Fruit fly (Drosophila melanogaster) Kc167 (cell line): ENCODE results near the gene Gr22b.

ENCODE experiments used
- Myc ChIP-seq: fragments of >200 bp; optimal IDR thresholded peaks from 2 replicates; lab custom pipeline; 2017; ENCODE audit warnings: missing external identifiers
- Sin3A ChIP-seq: fragments of >200 bp; optimal IDR thresholded peaks from 2 replicates; lab custom pipeline; 2018; ENCODE audit warnings: missing external identifiers
- h ChIP-seq: fragments of >200 bp; optimal IDR thresholded peaks from 3 replicates; lab custom pipeline; 2018; ENCODE audit warnings: missing external identifiers
- insv ChIP-seq: fragments of >200 bp; optimal IDR thresholded peaks from 3 replicates; lab custom pipeline; 2018; ENCODE audit warnings: missing external identifiers
- psq ChIP-seq: fragments of >200 bp; optimal IDR thresholded peaks from 2 replicates; lab custom pipeline; 2017; ENCODE audit warnings: missing external identifiers
- ttk ChIP-seq: sonication (Bioruptor generic); optimal IDR thresholded peaks from 2 replicates; lab custom pipeline; 2017; ENCODE audit warnings: missing external identifiers

Gr22b gene

dm6 chr2L:1783762-1784161 is 9.3 kb downstream of the Gr22b start, which contains the start of gene Gr22e:
Gr22e (plus strand) TSS chr2L:1784062.
- TF ChIP-seq h (lab: Kevin White, UChicago) = no peak

DNA sequence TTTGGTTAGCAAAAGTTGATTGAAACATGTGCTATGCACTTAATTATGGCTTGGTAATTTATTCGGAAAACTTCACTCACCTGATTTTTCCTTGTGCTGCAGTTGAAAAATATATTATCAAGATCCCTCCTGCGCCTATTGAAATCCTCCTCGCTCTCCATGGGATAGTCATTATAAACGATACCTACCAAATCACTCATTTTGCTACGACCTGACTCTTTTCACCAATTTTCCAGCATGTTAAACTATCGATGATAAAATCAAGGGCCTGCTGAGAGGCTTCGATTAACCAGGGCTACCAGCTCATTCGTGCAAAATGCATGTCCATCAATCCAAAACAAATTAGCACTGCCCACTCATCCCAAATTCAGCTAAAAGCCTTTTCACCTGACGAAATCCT is 34.2 kb downstream of the Gr22b start, which contains the start of gene CG17650:
Gene CG17650 (minus strand): TSS at position 241 of the 400 bp plus-strand sequence.
- no peak for TF ChIP-seq ttk (lab: Kevin White, UChicago)
- TF ChIP-seq Myc (lab: Kevin White, UChicago) = no peak
- TF ChIP-seq insv = no peak
- TF ChIP-seq psq = no peak
- TF ChIP-seq Sin3A = no peak
- no peak for TF ChIP-seq h (lab: Kevin White, UChicago)

dm6 chr2L:1756351-1756750 is 36.7 kb downstream of the Gr22b start, which contains the start of gene Gr22f:
Gr22f (minus strand) TSS chr2L:1756451.
- no peak for TF ChIP-seq insv
- TF ChIP-seq Sin3A = no peak
- TF ChIP-seq Myc (lab: Kevin White, UChicago) = no peak
- TF ChIP-seq psq = no peak
- no peak for TF ChIP-seq ttk (lab: Kevin White, UChicago)
- no peak for TF ChIP-seq h (lab: Kevin White, UChicago)

dm6 chr2L:1751953-1752352 is 41.1 kb downstream of the Gr22b start, which contains the start of the genes CG17712 and CG17648:
CG17712 (minus strand) TSS chr2L:1752122.
CG17648 (plus strand) TSS chr2L:1752308.
- TF ChIP-seq psq = no peak
- no peak for TF ChIP-seq h (lab: Kevin White, UChicago)
- TF ChIP-seq Sin3A = no peak
- TF ChIP-seq insv = no peak
- TF ChIP-seq ttk (lab: Kevin White, UChicago) = no peak
- no peak for TF ChIP-seq Myc (lab: Kevin White, UChicago)

dm6 chr2L:1748410-1748809 is 44.7 kb downstream of the Gr22b start:
- TF ChIP-seq Myc (lab: Kevin White, UChicago) (no peak), psq (no peak), insv (no peak), Sin3A (no peak), h (lab: Kevin White, UChicago) (no peak), ttk (lab: Kevin White, UChicago) (no peak)

DNA sequence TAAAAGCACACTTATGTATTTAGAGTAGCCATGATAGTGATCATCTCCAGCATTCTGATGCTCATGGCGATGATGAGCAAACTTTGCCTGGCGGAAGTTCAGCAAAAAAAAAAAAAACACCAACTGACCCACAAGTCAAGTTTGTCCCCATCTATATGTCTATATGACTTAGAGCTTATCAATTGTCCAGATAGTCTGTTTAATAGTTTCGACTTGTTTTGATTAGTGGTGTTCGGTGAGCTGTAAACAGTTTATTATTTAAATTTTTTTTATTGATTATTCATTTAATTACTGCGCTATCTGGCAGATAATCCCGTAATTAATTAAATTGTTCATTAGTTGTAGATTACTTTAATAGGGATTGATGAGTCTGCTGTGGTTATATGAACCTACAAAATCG is 49.3 kb downstream of the Gr22b start:
- TF ChIP-seq h (lab: Kevin White, UChicago) (no peak), ttk (lab: Kevin White, UChicago) (no peak), Myc (lab: Kevin White, UChicago) (no peak), Sin3A (no peak), psq (no peak), insv (no peak)
